Worm (Caenorhabditis elegans): ENCODE results near the gene Y41D4B.6.
"Not testable (repeated sequence)": the region's sequence is repeated elsewhere in the genome, so short reads cannot be mapped to it uniquely, and the experiment has no call there.

The Y41D4B.6 gene

ce11 chrIV:1628281-1628680 lies 5.3 kb upstream of the Y41D4B.6 start:
- no peak for TF ChIP-seq tbx-37 (GFP tag; conservative IDR thresholded peaks at IDR 0.05)
- TF ChIP-seq ceh-36 (tag; optimal IDR thresholded peaks at IDR 0.05): peak; percentile 61
- TF ChIP-seq aly-1 (tag; optimal IDR thresholded peaks at IDR 0.05): no peak
- no peak for TF ChIP-seq pes-1 (GFP tag; IDR thresholded peaks at IDR 0.05)
- no peak for TF ChIP-seq scrt-1 (GFP tag; IDR thresholded peaks at IDR 0.05)

- TF ChIP-seq F13C5.2 (tag; optimal IDR thresholded peaks at IDR 0.05): no peak
- TF ChIP-seq aly-1 (tag; optimal IDR thresholded peaks at IDR 0.05): no peak
- TF ChIP-seq tbx-11 (GFP tag; IDR thresholded peaks at IDR 0.05): no peak
- no peak for TF ChIP-seq ets-7 (tag; optimal IDR thresholded peaks at IDR 0.05)
- TF ChIP-seq ceh-13 (GFP tag; optimal IDR thresholded peaks at IDR 0.05): no peak
- TF ChIP-seq tra-4 (tag; optimal IDR thresholded peaks at IDR 0.05): no peak
- no peak for TF ChIP-seq hnd-1 (tag; optimal IDR thresholded peaks at IDR 0.05)
- TF ChIP-seq pes-1 (GFP tag; IDR thresholded peaks at IDR 0.05): no peak
- TF ChIP-seq B0310.2 (tag; optimal IDR thresholded peaks at IDR 0.05): no peak
- TF ChIP-seq flt-1 (GFP tag; IDR thresholded peaks at IDR 0.05): no peak
- TF ChIP-seq ceh-36 (tag; optimal IDR thresholded peaks at IDR 0.05): no peak
- TF ChIP-seq hmg-4 (GFP tag; optimal IDR thresholded peaks at IDR 0.05): no peak
Observed at ce11 chrIV:1628730-1629129, 4.8 kb upstream of the Y41D4B.6 start.

ce11 chrIV:1631651-1632050 lies 1.9 kb upstream of the Y41D4B.6 start, which contains the start of gene cpg-24:
Gene cpg-24 (plus strand): TSS chrIV:1631951.
- TF ChIP-seq ceh-36 (tag; optimal IDR thresholded peaks at IDR 0.05): no peak
- TF ChIP-seq tra-4 (tag; optimal IDR thresholded peaks at IDR 0.05): no peak
- no peak for TF ChIP-seq sea-1 (GFP tag; conservative IDR thresholded peaks at IDR 0.05)
- no peak for TF ChIP-seq scrt-1 (GFP tag; IDR thresholded peaks at IDR 0.05)
- no peak for TF ChIP-seq F13C5.2 (tag; optimal IDR thresholded peaks at IDR 0.05)
- no peak for TF ChIP-seq tbx-37 (GFP tag; conservative IDR thresholded peaks at IDR 0.05)
- TF ChIP-seq hmbx-1 (tag; optimal IDR thresholded peaks at IDR 0.05): no peak
- no peak for TF ChIP-seq ceh-13 (GFP tag; optimal IDR thresholded peaks at IDR 0.05)
- no peak for TF ChIP-seq hmg-4 (GFP tag; optimal IDR thresholded peaks at IDR 0.05)
- TF ChIP-seq tbx-11 (GFP tag; IDR thresholded peaks at IDR 0.05): no peak
- TF ChIP-seq pes-1 (GFP tag; IDR thresholded peaks at IDR 0.05): no peak

ce11 chrIV:1632593-1632992 lies 952 bp upstream of the Y41D4B.6 start:
- no peak for TF ChIP-seq hnd-1 (tag; optimal IDR thresholded peaks at IDR 0.05)
- no peak for TF ChIP-seq aly-1 (tag; optimal IDR thresholded peaks at IDR 0.05)
- TF ChIP-seq ceh-36 (tag; optimal IDR thresholded peaks at IDR 0.05): peak; percentile 78
- TF ChIP-seq ama-1 (optimal IDR thresholded peaks at IDR 0.05): no peak
- TF ChIP-seq B0310.2 (tag; optimal IDR thresholded peaks at IDR 0.05): no peak

- TF ChIP-seq ceh-13 (GFP tag; optimal IDR thresholded peaks at IDR 0.05) (no peak), hmg-4 (GFP tag; optimal IDR thresholded peaks at IDR 0.05) (no peak), F13C5.2 (tag; optimal IDR thresholded peaks at IDR 0.05) (no peak), sea-1 (GFP tag; conservative IDR thresholded peaks at IDR 0.05) (no peak), flt-1 (GFP tag; IDR thresholded peaks at IDR 0.05) (no peak), aly-1 (tag; optimal IDR thresholded peaks at IDR 0.05) (no peak), tbx-11 (GFP tag; IDR thresholded peaks at IDR 0.05) (no peak), pes-1 (GFP tag; IDR thresholded peaks at IDR 0.05) (no peak), ceh-36 (tag; optimal IDR thresholded peaks at IDR 0.05) (no peak), tra-4 (tag; optimal IDR thresholded peaks at IDR 0.05) (no peak), ama-1 (optimal IDR thresholded peaks at IDR 0.05) (no peak), scrt-1 (GFP tag; IDR thresholded peaks at IDR 0.05) (no peak), hmbx-1 (tag; optimal IDR thresholded peaks at IDR 0.05) (no peak), ets-7 (tag; optimal IDR thresholded peaks at IDR 0.05) (no peak)
Observed at ce11 chrIV:1637333-1637732, 3.8 kb downstream of the Y41D4B.6 start.

ce11 chrIV:1645198-1645597 lies 11.7 kb downstream of the Y41D4B.6 start, which contains the start of gene nhr-274:
Gene nhr-274 (minus strand): TSS chrIV:1645298.
- TF ChIP-seq aly-1 (tag; optimal IDR thresholded peaks at IDR 0.05); flt-1 (GFP tag; IDR thresholded peaks at IDR 0.05); pes-1 (GFP tag; IDR thresholded peaks at IDR 0.05): not testable (repeated sequence)

ce11 chrIV:1649349-1649748 lies 15.8 kb downstream of the Y41D4B.6 start:
- no peak for TF ChIP-seq aly-1 (tag; optimal IDR thresholded peaks at IDR 0.05)
- TF ChIP-seq hmg-4 (GFP tag; optimal IDR thresholded peaks at IDR 0.05): no peak
- TF ChIP-seq ets-7 (tag; optimal IDR thresholded peaks at IDR 0.05): no peak
- TF ChIP-seq B0310.2 (tag; optimal IDR thresholded peaks at IDR 0.05): no peak
- TF ChIP-seq sea-1 (GFP tag; conservative IDR thresholded peaks at IDR 0.05): no peak
- no peak for TF ChIP-seq F13C5.2 (tag; optimal IDR thresholded peaks at IDR 0.05)
- TF ChIP-seq flt-1 (GFP tag; IDR thresholded peaks at IDR 0.05): no peak
- TF ChIP-seq scrt-1 (GFP tag; IDR thresholded peaks at IDR 0.05): no peak
- TF ChIP-seq tbx-37 (GFP tag; conservative IDR thresholded peaks at IDR 0.05): no peak
- TF ChIP-seq tbx-11 (GFP tag; IDR thresholded peaks at IDR 0.05): no peak
- TF ChIP-seq ama-1 (optimal IDR thresholded peaks at IDR 0.05): no peak

ce11 chrIV:1649794-1650193 lies 16.2 kb downstream of the Y41D4B.6 start:
- TF ChIP-seq aly-1 (tag; optimal IDR thresholded peaks at IDR 0.05) (no peak), ceh-13 (GFP tag; optimal IDR thresholded peaks at IDR 0.05) (no peak), ceh-36 (tag; optimal IDR thresholded peaks at IDR 0.05) (no peak), hmbx-1 (tag; optimal IDR thresholded peaks at IDR 0.05) (no peak), flt-1 (GFP tag; IDR thresholded peaks at IDR 0.05) (no peak), ama-1 (optimal IDR thresholded peaks at IDR 0.05) (no peak), ets-7 (tag; optimal IDR thresholded peaks at IDR 0.05) (no peak), B0310.2 (tag; optimal IDR thresholded peaks at IDR 0.05) (no peak)

- TF ChIP-seq ets-7 (tag; optimal IDR thresholded peaks at IDR 0.05) (no peak), tra-4 (tag; optimal IDR thresholded peaks at IDR 0.05) (no peak), hmbx-1 (tag; optimal IDR thresholded peaks at IDR 0.05) (no peak)
Observed at ce11 chrIV:1655312-1655711, 21.8 kb downstream of the Y41D4B.6 start.

Measured in whole organism, early embryonic.